Worm (Caenorhabditis elegans) whole organism, early embryonic: ENCODE results near the gene C55C3.4.
A peak's percentile ranks its signal among the peaks of the same experiment; 100 is the strongest.

Source experiments
- B0310.2 ChIP-seq: sonication (generic microtip); optimal IDR thresholded peaks from 2 replicates; lab custom pipeline; 2016; ENCODE audit warnings: mild to moderate bottlenecking, missing genetic modification characterization, missing compliant biosample characterization
- F13C5.2 ChIP-seq: sonication (generic microtip); optimal IDR thresholded peaks from 2 replicates; lab custom pipeline; 2017; ENCODE audit warnings: mild to moderate bottlenecking, missing genetic modification characterization, inconsistent platforms, missing compliant biosample characterization
- aly-1 ChIP-seq: sonication (generic microtip); optimal IDR thresholded peaks from 2 replicates; lab custom pipeline; 2016; ENCODE audit warnings: missing genetic modification characterization, missing compliant biosample characterization
- ama-1 ChIP-seq: fragments of 150-350 bp; optimal IDR thresholded peaks from 2 replicates; lab custom pipeline; 2014
- ceh-13 ChIP-seq: fragments of 200-800 bp; sonication (Bioruptor generic); optimal IDR thresholded peaks from 2 replicates; lab custom pipeline; 2018; ENCODE audit warnings: mild to moderate bottlenecking, missing genetic modification characterization, missing compliant biosample characterization
- ceh-36 ChIP-seq: sonication (generic microtip); optimal IDR thresholded peaks from 2 replicates; lab custom pipeline; 2016; ENCODE audit warnings: missing genetic modification characterization, inconsistent platforms, missing compliant biosample characterization
- ets-7 ChIP-seq: sonication (generic microtip); optimal IDR thresholded peaks from 2 replicates; lab custom pipeline; 2016; ENCODE audit warnings: missing genotype, missing genetic modification characterization, missing compliant biosample characterization
- flt-1 ChIP-seq: fragments of 200-800 bp; sonication (Bioruptor generic); IDR thresholded peaks from 2 replicates; pipeline ENCODE4 v1.3.6; 2022; ENCODE audit warnings: missing genetic modification characterization, missing compliant biosample characterization
- hmbx-1 ChIP-seq: sonication (generic microtip); optimal IDR thresholded peaks from 2 replicates; lab custom pipeline; 2016; ENCODE audit warnings: mild to moderate bottlenecking, missing genetic modification characterization, missing compliant biosample characterization
- hmg-4 ChIP-seq: fragments of 200-800 bp; sonication (Bioruptor generic); optimal IDR thresholded peaks from 2 replicates; lab custom pipeline; 2018; ENCODE audit warnings: mild to moderate bottlenecking, missing genetic modification characterization, missing compliant biosample characterization
- hnd-1 ChIP-seq: sonication (generic microtip); optimal IDR thresholded peaks from 2 replicates; lab custom pipeline; 2016; ENCODE audit warnings: missing genetic modification characterization, missing compliant biosample characterization
- pes-1 ChIP-seq: fragments of 200-800 bp; sonication (Bioruptor generic); IDR thresholded peaks from 2 replicates; pipeline ENCODE4 v1.3.6; 2022; ENCODE audit warnings: missing genetic modification reagents, missing genetic modification characterization, missing compliant biosample characterization
- scrt-1 ChIP-seq: fragments of 200-800 bp; sonication (Bioruptor generic); IDR thresholded peaks from 2 replicates; pipeline ENCODE4 v1.3.6; 2022; ENCODE audit warnings: missing genetic modification characterization, missing compliant biosample characterization
- sea-1 ChIP-seq: fragments of 200-800 bp; sonication (Bioruptor generic); conservative IDR thresholded peaks from 2 replicates; pipeline ENCODE4 v1.3.6; 2022; ENCODE audit warnings: missing genetic modification characterization, missing compliant biosample characterization
- tbx-11 ChIP-seq: fragments of 200-800 bp; sonication (Bioruptor generic); IDR thresholded peaks from 2 replicates; pipeline ENCODE4 v1.3.6; 2022; ENCODE audit warnings: missing genetic modification characterization, missing compliant biosample characterization
- tbx-37 ChIP-seq: fragments of 200-800 bp; sonication (Bioruptor generic); conservative IDR thresholded peaks from 2 replicates; pipeline ENCODE4 v1.3.6; 2022; ENCODE audit warnings: missing genetic modification reagents, missing genetic modification characterization, missing compliant biosample characterization
- tra-4 ChIP-seq: sonication (generic microtip); optimal IDR thresholded peaks from 2 replicates; lab custom pipeline; 2017; ENCODE audit warnings: missing genetic modification characterization, missing compliant biosample characterization

Gene C55C3.4

DNA sequence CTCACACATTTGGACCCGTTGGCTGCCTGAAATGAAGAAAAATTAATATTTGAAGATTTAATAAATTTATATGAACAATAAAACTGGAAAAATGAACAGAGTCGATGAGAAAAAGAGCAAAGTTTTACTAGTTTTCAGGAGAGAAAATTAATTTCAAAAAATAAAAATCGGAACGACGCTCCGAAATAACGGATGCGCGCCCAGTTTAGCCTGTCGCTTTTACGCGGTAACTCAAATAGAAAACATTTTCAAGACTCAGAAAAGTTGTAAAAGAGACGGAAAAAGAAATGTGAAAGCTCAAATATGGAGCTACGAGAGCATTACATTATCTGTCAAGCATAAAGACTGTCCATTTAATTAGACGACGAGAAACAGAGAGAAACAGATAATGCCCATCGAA, 25.5 kb upstream of the C55C3.4 start, which contains the start of the genes C55C3.73 and perm-5:
TSS of gene C55C3.73 (minus strand) at position 9 of the 400 bp plus-strand sequence.
TSS of gene perm-5 (minus strand) at position 26 of the 400 bp plus-strand sequence.
- no peak for TF ChIP-seq ceh-36 (tag; lab: Kevin White, UChicago)
- no peak for TF ChIP-seq B0310.2 (tag; lab: Kevin White, UChicago)
- TF ChIP-seq tbx-37: no peak
- no peak for TF ChIP-seq hmg-4 (GFP tag; lab: Kevin White, UChicago)
- TF ChIP-seq F13C5.2 (tag; lab: Kevin White, UChicago): no peak
- TF ChIP-seq scrt-1: no peak
- no peak for TF ChIP-seq ama-1 (lab: Kevin White, UChicago)
- TF ChIP-seq pes-1: no peak
- no peak for TF ChIP-seq ets-7 (tag; lab: Kevin White, UChicago)
- TF ChIP-seq tra-4 (tag; lab: Kevin White, UChicago): no peak
- no peak for TF ChIP-seq aly-1 (tag; lab: Kevin White, UChicago)
- no peak for TF ChIP-seq hmbx-1 (tag; lab: Kevin White, UChicago)
- no peak for TF ChIP-seq hnd-1 (tag; lab: Kevin White, UChicago)
- no peak for TF ChIP-seq flt-1 (GFP tag; lab: Robert Waterston, UW)
- TF ChIP-seq tbx-11 (GFP tag; lab: Robert Waterston, UW): no peak
- TF ChIP-seq sea-1 (GFP tag; lab: Robert Waterston, UW): no peak
- TF ChIP-seq ceh-13 (GFP tag; lab: Kevin White, UChicago): no peak

DNA sequence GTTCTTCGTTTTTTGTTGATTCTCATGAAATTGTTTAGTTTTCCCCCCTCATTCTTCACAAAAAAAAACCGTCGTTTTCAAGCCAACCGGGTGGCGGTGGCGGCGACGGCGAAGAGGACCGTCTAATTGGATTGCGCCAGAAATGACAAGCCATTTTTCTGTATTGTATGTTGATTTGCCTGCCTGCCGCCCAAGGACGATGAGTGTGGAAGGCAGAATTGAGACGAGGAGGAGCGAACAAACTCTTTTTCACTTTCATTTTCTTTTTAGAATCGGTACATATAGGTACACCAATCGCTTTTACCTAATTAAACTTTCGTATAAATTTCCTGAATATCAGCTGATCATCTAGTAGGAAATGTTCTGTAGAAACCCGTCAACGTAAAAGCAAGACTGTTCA, 23.7 kb upstream of the C55C3.4 start:
- TF ChIP-seq scrt-1: no peak
- no peak for TF ChIP-seq ama-1 (lab: Kevin White, UChicago)
- TF ChIP-seq sea-1 (GFP tag; lab: Robert Waterston, UW): no peak
- TF ChIP-seq tbx-11 (GFP tag; lab: Robert Waterston, UW): no peak
- no peak for TF ChIP-seq ceh-36 (tag; lab: Kevin White, UChicago)
- TF ChIP-seq ets-7 (tag; lab: Kevin White, UChicago): no peak
- TF ChIP-seq flt-1 (GFP tag; lab: Robert Waterston, UW): no peak
- no peak for TF ChIP-seq tra-4 (tag; lab: Kevin White, UChicago)
- TF ChIP-seq hmbx-1 (tag; lab: Kevin White, UChicago): no peak
- TF ChIP-seq hnd-1 (tag; lab: Kevin White, UChicago): no peak
- no peak for TF ChIP-seq hmg-4 (GFP tag; lab: Kevin White, UChicago)
- TF ChIP-seq F13C5.2 (tag; lab: Kevin White, UChicago): no peak
- TF ChIP-seq B0310.2 (tag; lab: Kevin White, UChicago): no peak
- no peak for TF ChIP-seq aly-1 (tag; lab: Kevin White, UChicago)
- TF ChIP-seq tbx-37: no peak

DNA sequence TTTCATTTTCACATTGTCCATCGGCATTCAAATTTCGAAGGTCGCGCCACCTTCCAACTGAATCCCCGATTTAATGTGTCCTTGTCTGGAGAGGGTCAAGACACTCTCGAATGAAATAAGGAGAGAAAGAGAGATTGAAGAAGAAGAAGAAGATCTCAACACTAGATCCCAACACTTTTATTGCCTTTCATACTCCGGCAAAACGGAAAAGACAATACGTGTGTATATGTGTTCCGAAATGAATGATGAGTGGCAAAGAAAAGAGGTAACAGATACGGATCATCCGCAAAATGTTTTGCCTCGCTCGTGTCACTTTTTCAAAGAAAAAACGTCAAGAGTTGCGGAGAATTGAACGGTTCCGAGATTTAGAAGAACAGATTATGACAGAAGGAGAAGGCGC, 22.4 kb upstream of the C55C3.4 start:
- TF ChIP-seq ets-7 (tag; lab: Kevin White, UChicago) (no peak), ceh-13 (GFP tag; lab: Kevin White, UChicago) (no peak), flt-1 (GFP tag; lab: Robert Waterston, UW) (no peak), hmbx-1 (tag; lab: Kevin White, UChicago) (no peak), F13C5.2 (tag; lab: Kevin White, UChicago) (no peak), B0310.2 (tag; lab: Kevin White, UChicago) (no peak), hmg-4 (GFP tag; lab: Kevin White, UChicago) (no peak), ama-1 (lab: Kevin White, UChicago) (no peak), tbx-11 (GFP tag; lab: Robert Waterston, UW) (no peak), ceh-36 (tag; lab: Kevin White, UChicago) (no peak), aly-1 (tag; lab: Kevin White, UChicago) (no peak), tbx-37 (no peak), sea-1 (GFP tag; lab: Robert Waterston, UW) (no peak), hnd-1 (tag; lab: Kevin White, UChicago) (no peak), scrt-1 (no peak), tra-4 (tag; lab: Kevin White, UChicago) (no peak)

DNA sequence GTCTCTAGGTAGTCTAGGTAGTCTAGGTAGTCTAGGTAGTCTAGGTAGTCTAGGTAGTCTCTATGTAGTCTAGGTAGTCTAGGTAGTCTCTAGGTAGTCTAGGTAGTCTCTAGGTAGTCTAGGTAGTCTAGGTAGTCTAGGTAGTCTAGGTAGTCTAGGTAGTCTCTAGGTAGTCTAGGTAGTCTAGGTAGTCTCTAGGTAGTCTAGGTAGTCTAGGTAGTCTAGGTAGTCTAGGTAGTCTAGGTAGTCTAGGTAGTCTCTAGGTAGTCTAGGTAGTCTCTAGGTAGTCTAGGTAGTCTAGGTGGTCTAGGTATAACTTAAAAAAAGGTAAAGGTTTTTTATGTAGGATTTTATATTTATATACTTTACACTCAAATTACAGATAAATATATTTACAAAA, 13.2 kb upstream of the C55C3.4 start:
- TF ChIP-seq tbx-37 (peak; percentile 48; the same call in 1 of the 2 replicates), flt-1 (GFP tag; lab: Robert Waterston, UW) (peak; percentile 49; the same call in 1 of the 2 replicates)

DNA sequence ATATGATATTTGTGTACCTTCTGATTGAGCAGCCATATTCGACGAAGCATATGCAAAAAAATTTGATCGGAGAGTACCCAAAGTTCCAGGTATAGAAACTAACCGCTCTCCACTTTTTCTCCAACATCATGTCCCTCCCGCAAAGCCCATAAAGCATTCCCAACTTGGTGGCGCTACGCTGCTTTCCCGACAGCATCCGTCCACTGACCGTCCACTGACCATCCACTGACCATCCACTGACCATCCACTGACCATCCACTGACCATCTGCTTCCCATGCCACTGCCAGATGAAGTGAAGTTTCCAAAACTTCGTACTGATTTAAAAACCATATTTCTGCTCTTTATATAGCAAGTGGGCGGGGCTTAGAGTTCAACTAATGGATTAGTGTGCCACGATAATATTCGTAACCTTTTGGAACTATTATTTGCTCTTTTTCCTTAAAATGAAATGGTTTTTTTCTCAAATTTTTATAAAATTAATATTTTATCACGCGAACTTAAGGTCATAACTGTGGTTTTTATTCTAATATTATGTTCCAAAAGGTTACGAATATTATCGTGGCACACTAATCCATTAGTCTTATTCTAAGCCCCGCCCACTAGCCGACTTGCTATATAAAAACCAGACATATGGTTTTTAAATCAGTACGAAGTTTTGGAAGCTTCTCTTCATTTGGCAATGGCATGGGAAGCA, 12.6 kb upstream of the C55C3.4 start, which contains the start of gene C55C3.8:
TSS of gene C55C3.8 (plus strand) at position 645 of the 695 bp plus-strand sequence.
- TF ChIP-seq ets-7 (tag; lab: Kevin White, UChicago) (no peak), hmg-4 (GFP tag; lab: Kevin White, UChicago) (no peak), tbx-11 (GFP tag; lab: Robert Waterston, UW) (no peak)

DNA sequence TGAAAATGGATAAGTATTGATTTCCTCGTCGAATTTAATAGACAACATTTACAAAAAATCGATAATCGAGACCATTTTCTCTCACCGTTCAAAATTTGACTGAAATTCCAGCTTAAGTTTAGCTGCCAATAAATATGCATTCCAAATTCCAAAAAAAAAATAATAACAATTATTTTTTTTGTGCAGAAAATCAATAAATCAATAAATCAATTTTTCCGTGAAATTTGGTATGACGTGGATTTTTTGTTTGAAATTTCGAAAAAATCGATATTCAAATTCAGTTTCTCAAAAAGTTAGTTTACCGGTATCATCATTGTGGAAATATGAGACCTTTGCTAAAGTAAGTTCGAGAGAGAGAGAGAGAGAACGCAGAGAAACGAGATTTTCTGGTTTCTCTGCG, 7.1 kb upstream of the C55C3.4 start, which contains the start of gene C55C3.3:
TSS of gene C55C3.3 (plus strand) at position 274 of the 400 bp plus-strand sequence.
- TF ChIP-seq tra-4 (tag; lab: Kevin White, UChicago): no peak
- TF ChIP-seq ama-1 (lab: Kevin White, UChicago): no peak
- TF ChIP-seq hnd-1 (tag; lab: Kevin White, UChicago): no peak
- no peak for TF ChIP-seq B0310.2 (tag; lab: Kevin White, UChicago)
- TF ChIP-seq sea-1 (GFP tag; lab: Robert Waterston, UW): no peak
- no peak for TF ChIP-seq ceh-13 (GFP tag; lab: Kevin White, UChicago)
- no peak for TF ChIP-seq aly-1 (tag; lab: Kevin White, UChicago)
- no peak for TF ChIP-seq flt-1 (GFP tag; lab: Robert Waterston, UW)
- no peak for TF ChIP-seq ets-7 (tag; lab: Kevin White, UChicago)
- no peak for TF ChIP-seq tbx-37
- no peak for TF ChIP-seq hmbx-1 (tag; lab: Kevin White, UChicago)
- no peak for TF ChIP-seq tbx-11 (GFP tag; lab: Robert Waterston, UW)
- TF ChIP-seq pes-1: no peak
